Worm (Caenorhabditis elegans) whole organism, midembryonic: ENCODE data around the gene plst-1.

Experiments used
- flt-1 ChIP-seq: fragments of 200-800 bp; sonication (Bioruptor generic); IDR thresholded peaks from 2 replicates; pipeline ENCODE4 v1.3.6; 2022; ENCODE audit warnings: missing genetic modification characterization, missing compliant biosample characterization
- klf-2 ChIP-seq: fragments of 200-800 bp; sonication (Bioruptor generic); conservative IDR thresholded peaks from 2 replicates; pipeline ENCODE4 v1.3.6; 2022; ENCODE audit warnings: missing genetic modification reagents, missing genetic modification characterization, missing compliant biosample characterization
- med-1 ChIP-seq: sonication (generic microtip); optimal IDR thresholded peaks from 2 replicates; lab custom pipeline; 2017; ENCODE audit warnings: missing genetic modification characterization, mild to moderate bottlenecking, missing compliant biosample characterization, antibody characterized with exemption, missing genetic modification reagents; ENCODE audit not compliant: insufficient read depth
- ref-1 ChIP-seq: fragments of 200-800 bp; sonication (Bioruptor generic); conservative IDR thresholded peaks from 2 replicates; pipeline ENCODE4 v1.3.6; 2022; ENCODE audit warnings: missing genetic modification reagents, missing genetic modification characterization, missing compliant biosample characterization
- tab-1 ChIP-seq: fragments of 200-800 bp; sonication (Bioruptor generic); IDR thresholded peaks from 2 replicates; pipeline ENCODE4 v1.3.6; 2022; ENCODE audit warnings: missing genetic modification characterization, missing compliant biosample characterization
- ztf-23 ChIP-seq: fragments of 200-800 bp; sonication (Bioruptor generic); IDR thresholded peaks from 2 replicates; pipeline ENCODE4 v1.3.6; 2022; ENCODE audit warnings: missing genetic modification reagents, missing genetic modification characterization, missing compliant biosample characterization
- ztf-29 ChIP-seq: fragments of 200-800 bp; sonication (Bioruptor generic); IDR thresholded peaks from 2 replicates; pipeline ENCODE4 v1.3.6; 2022; ENCODE audit warnings: missing genetic modification reagents, missing genetic modification characterization, missing compliant biosample characterization

DNA sequence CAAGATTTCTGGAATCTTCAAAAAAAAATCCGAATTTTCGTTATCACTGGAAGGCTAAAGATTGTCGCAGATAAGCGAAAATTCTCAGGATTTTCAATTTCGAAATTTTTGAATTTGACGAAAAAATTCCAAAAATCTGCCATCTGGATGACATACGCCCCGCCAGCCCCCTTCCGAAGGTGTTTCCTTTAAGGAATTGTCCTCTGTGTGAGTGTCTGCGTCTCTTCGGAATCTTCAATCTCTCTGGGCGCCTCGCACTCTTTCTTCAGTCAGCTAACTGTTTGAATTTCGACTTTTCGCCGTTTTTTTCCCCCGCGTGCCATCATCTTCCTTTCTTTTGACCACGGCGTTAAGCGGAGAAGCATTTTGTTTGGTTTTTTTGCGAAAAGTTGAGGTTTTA is 2.9 kb upstream of the plst-1 start:
- TF ChIP-seq med-1 (GFP tag; lab: Kevin White, UChicago): no peak
- no peak for TF ChIP-seq ztf-29
- TF ChIP-seq tab-1 (GFP tag; lab: Robert Waterston, UW): no peak
- TF ChIP-seq ztf-23 (GFP tag; lab: Robert Waterston, UW): no peak
- TF ChIP-seq klf-2 (GFP tag; lab: Robert Waterston, UW): no peak
- no peak for TF ChIP-seq ref-1 (GFP tag; lab: Robert Waterston, UW)
- TF ChIP-seq flt-1: no peak
